Fruit fly (Drosophila melanogaster) whole organism, embryonic: ENCODE results near the gene Rbf.
A peak's percentile ranks its signal among the peaks of the same experiment; 100 is the strongest.

Experiments
- Adf1 ChIP-seq: fragments of 200-800 bp; sonication (Bioruptor generic); IDR thresholded peaks from 2 replicates; pipeline ENCODE4 v1.3.6; 2022; ENCODE audit warnings: missing biosample characterization, missing genetic modification characterization
- Awh ChIP-seq: fragments of 200-800 bp; sonication (Bioruptor generic); IDR thresholded peaks from 2 replicates; pipeline ENCODE4, ENCODE4 v1.3.6; 2022; ENCODE audit warnings: missing biosample characterization, missing genetic modification characterization
- CG10267 ChIP-seq: fragments of 200-800 bp; sonication (Bioruptor generic); optimal IDR thresholded peaks from 2 replicates; lab custom pipeline; 2018; ENCODE audit warnings: missing biosample characterization, mild to moderate bottlenecking, missing genetic modification characterization, moderate library complexity
- CG10274 ChIP-seq: fragments of 200-800 bp; sonication (Bioruptor generic); optimal IDR thresholded peaks from 3 replicates; lab custom pipeline; 2017; ENCODE audit warnings: missing biosample characterization, mild to moderate bottlenecking, missing genetic modification characterization
- CG10321 ChIP-seq: fragments of 200-800 bp; sonication (Bioruptor generic); IDR thresholded peaks from 2 replicates; pipeline ENCODE4 v1.3.6; 2022; ENCODE audit warnings: missing biosample characterization, missing genetic modification characterization
- CG10565 ChIP-seq: fragments of 200-800 bp; sonication (Bioruptor generic); optimal IDR thresholded peaks from 3 replicates; lab custom pipeline; 2016; ENCODE audit warnings: missing biosample characterization, mild to moderate bottlenecking, missing genetic modification characterization
- CG12236 ChIP-seq: fragments of 200-800 bp; sonication (Bioruptor generic); optimal IDR thresholded peaks from 2 replicates; lab custom pipeline; 2016; ENCODE audit warnings: missing biosample characterization, missing genetic modification characterization
- CG13296 ChIP-seq: fragments of 200-800 bp; sonication (Bioruptor generic); optimal IDR thresholded peaks from 3 replicates; lab custom pipeline; 2018; ENCODE audit warnings: missing biosample characterization, mild to moderate bottlenecking, missing genetic modification characterization
- CG15073 ChIP-seq: fragments of 200-800 bp; sonication (Bioruptor generic); optimal IDR thresholded peaks from 2 replicates; lab custom pipeline; 2016; ENCODE audit warnings: missing biosample characterization, missing genetic modification characterization
- CG15479 ChIP-seq: fragments of 200-800 bp; sonication (Bioruptor generic); optimal IDR thresholded peaks from 3 replicates; lab custom pipeline; 2019; ENCODE audit warnings: missing biosample characterization, mild to moderate bottlenecking, missing genetic modification characterization, moderate library complexity
- CG15696 ChIP-seq: fragments of 200-800 bp; sonication (Bioruptor generic); optimal IDR thresholded peaks from 2 replicates; lab custom pipeline; 2019; ENCODE audit warnings: missing biosample characterization, mild to moderate bottlenecking, missing genetic modification characterization, moderate library complexity
- CG16813 ChIP-seq: fragments of 200-800 bp; sonication (Bioruptor generic); IDR thresholded peaks from 3 replicates; pipeline ENCODE4 v1.3.6; 2022; ENCODE audit warnings: missing biosample characterization, missing genetic modification characterization; ENCODE audit not compliant: partially characterized antibody
- CG17186 ChIP-seq: fragments of 200-800 bp; sonication (Bioruptor generic); optimal IDR thresholded peaks from 3 replicates; lab custom pipeline; 2017; ENCODE audit warnings: missing biosample characterization, missing genetic modification reagents, missing genetic modification characterization
- CG17359 ChIP-seq: fragments of 200-800 bp; sonication (Bioruptor generic); optimal IDR thresholded peaks from 3 replicates; lab custom pipeline; 2018; ENCODE audit warnings: missing biosample characterization, mild to moderate bottlenecking, missing genetic modification characterization, moderate library complexity
- CG31224 ChIP-seq: fragments of 200-800 bp; sonication (Bioruptor generic); IDR thresholded peaks from 2 replicates; pipeline ENCODE4 v1.3.6; 2022; ENCODE audit warnings: missing biosample characterization, missing genetic modification characterization
- CG4707 ChIP-seq: fragments of 200-800 bp; sonication (Bioruptor generic); optimal IDR thresholded peaks from 2 replicates; lab custom pipeline; 2018; ENCODE audit warnings: missing biosample characterization, mild to moderate bottlenecking, missing genetic modification characterization, moderate library complexity
- CG6654 ChIP-seq: fragments of 200-800 bp; sonication (Bioruptor generic); optimal IDR thresholded peaks from 2 replicates; lab custom pipeline; 2017; ENCODE audit warnings: missing biosample characterization, mild to moderate bottlenecking, missing genetic modification characterization
- CG7372 ChIP-seq: fragments of 200-800 bp; sonication (Bioruptor generic); IDR thresholded peaks from 2 replicates; pipeline ENCODE4 v1.3.6; 2022; ENCODE audit warnings: missing biosample characterization, missing genetic modification characterization
- CG7928 ChIP-seq: fragments of 200-800 bp; sonication (Bioruptor generic); optimal IDR thresholded peaks from 2 replicates; lab custom pipeline; 2017; ENCODE audit warnings: missing biosample characterization, mild to moderate bottlenecking, missing genetic modification characterization
- CG9609 ChIP-seq: fragments of 200-800 bp; sonication (Bioruptor generic); optimal IDR thresholded peaks from 3 replicates; lab custom pipeline; 2016; ENCODE audit warnings: missing biosample characterization, missing genetic modification characterization
- Camta ChIP-seq: fragments of 200-800 bp; sonication (Bioruptor generic); optimal IDR thresholded peaks from 2 replicates; lab custom pipeline; 2016; ENCODE audit warnings: missing biosample characterization, missing genetic modification characterization
- D19A ChIP-seq: fragments of 200-800 bp; optimal IDR thresholded peaks from 3 replicates; lab custom pipeline; 2019; ENCODE audit warnings: missing biosample characterization, mild to moderate bottlenecking, missing genetic modification characterization, moderate library complexity
- Dref ChIP-seq: fragments of 200-800 bp; sonication (Bioruptor generic); IDR thresholded peaks from 2 replicates; pipeline ENCODE4 v1.3.6; 2022; ENCODE audit warnings: missing biosample characterization, missing genetic modification characterization
- Eip74EF ChIP-seq, 2 experiments: fragments of 200-800 bp in 1 of 2; fragments of >200 bp in 1 of 2; sonication (Bioruptor generic) in 1 of 2; optimal IDR thresholded peaks; 2 replicates each; lab custom pipeline; 2017 to 2019; ENCODE audit warnings: missing biosample characterization in 2 of 2, missing genetic modification characterization in 2 of 2, mild to moderate bottlenecking in 1 of 2, moderate library complexity in 1 of 2
- Elba2 ChIP-seq: fragments of 200-800 bp; sonication (Bioruptor generic); optimal IDR thresholded peaks from 3 replicates; lab custom pipeline; 2016; ENCODE audit warnings: missing biosample characterization, missing genetic modification characterization
- Gug ChIP-seq: fragments of 200-800 bp; sonication (Bioruptor generic); IDR thresholded peaks from 4 replicates; pipeline ENCODE4 v1.3.6; 2022; ENCODE audit warnings: missing biosample characterization, missing genetic modification characterization
- Hr51 ChIP-seq, 2 experiments: fragments of 200-800 bp; sonication (Bioruptor generic); optimal IDR thresholded peaks; 2 replicates in 1 of 2; 3 replicates in 1 of 2; lab custom pipeline; 2016 to 2018; ENCODE audit warnings: missing biosample characterization in 2 of 2, missing genetic modification characterization in 2 of 2, mild to moderate bottlenecking in 1 of 2, moderate library complexity in 1 of 2
- Myb ChIP-seq: fragments of 200-800 bp; sonication (Bioruptor generic); optimal IDR thresholded peaks from 2 replicates; lab custom pipeline; 2016; ENCODE audit warnings: missing biosample characterization, missing genetic modification characterization
- NFAT ChIP-seq: fragments of 200-800 bp; sonication (Bioruptor generic); IDR thresholded peaks from 2 replicates; pipeline ENCODE4 v1.3.6; 2022; ENCODE audit warnings: missing biosample characterization, missing genetic modification characterization
- Nf-YB ChIP-seq: fragments of 200-800 bp; sonication (Bioruptor generic); optimal IDR thresholded peaks from 3 replicates; lab custom pipeline; 2019; ENCODE audit warnings: missing biosample characterization, mild to moderate bottlenecking, missing genetic modification characterization, moderate library complexity
- Oaz ChIP-seq: fragments of 200-800 bp; sonication (Bioruptor generic); IDR thresholded peaks from 2 replicates; pipeline ENCODE4 v1.3.6; 2022; ENCODE audit warnings: missing biosample characterization, missing genetic modification characterization
- PHDP ChIP-seq: fragments of 200-800 bp; sonication (Bioruptor generic); optimal IDR thresholded peaks from 3 replicates; lab custom pipeline; 2018; ENCODE audit warnings: missing biosample characterization, mild to moderate bottlenecking, missing genetic modification characterization, moderate library complexity
- TFAM ChIP-seq: fragments of 200-800 bp; sonication (Bioruptor generic); optimal IDR thresholded peaks from 2 replicates; lab custom pipeline; 2017; ENCODE audit warnings: missing biosample characterization, missing genetic modification characterization, inconsistent platforms
- Trl ChIP-seq, 3 experiments: fragments of >200 bp in 2 of 3; fragments of 200-800 bp in 1 of 3; sonication (Bioruptor generic) in 1 of 3; optimal IDR thresholded peaks; 2 replicates in 1 of 3; 3 replicates in 2 of 3; lab custom pipeline; 2016 to 2017; ENCODE audit warnings: missing biosample characterization in 1 of 3, missing genetic modification characterization in 1 of 3
- Xbp1 ChIP-seq: fragments of 200-800 bp; sonication (Bioruptor generic); optimal IDR thresholded peaks from 3 replicates; lab custom pipeline; 2016; ENCODE audit warnings: missing biosample characterization, mild to moderate bottlenecking, missing genetic modification characterization
- caup ChIP-seq: fragments of 200-800 bp; sonication (Bioruptor generic); optimal IDR thresholded peaks from 3 replicates; lab custom pipeline; 2017; ENCODE audit warnings: missing biosample characterization, mild to moderate bottlenecking, missing genetic modification characterization, moderate library complexity; ENCODE audit not compliant: severe bottlenecking
- cg ChIP-seq: fragments of 200-800 bp; sonication (Bioruptor generic); optimal IDR thresholded peaks from 3 replicates; lab custom pipeline; 2019; ENCODE audit warnings: missing biosample characterization, mild to moderate bottlenecking, missing genetic modification characterization, moderate library complexity
- dan ChIP-seq: fragments of 200-800 bp; sonication (Bioruptor generic); IDR thresholded peaks from 2 replicates; pipeline ENCODE4 v1.3.6; 2022; ENCODE audit warnings: missing biosample characterization, missing genetic modification characterization
- dmrt11E ChIP-seq: fragments of 200-800 bp; sonication (Bioruptor generic); optimal IDR thresholded peaks from 3 replicates; lab custom pipeline; 2018; ENCODE audit warnings: missing biosample characterization, mild to moderate bottlenecking, missing genetic modification characterization, moderate library complexity
- gce ChIP-seq: fragments of 200-800 bp; sonication (Bioruptor generic); IDR thresholded peaks from 3 replicates; pipeline ENCODE4 v1.3.6; 2022; ENCODE audit warnings: missing biosample characterization, missing genetic modification characterization
- insv ChIP-seq, 2 experiments: fragments of 200-800 bp; sonication (Bioruptor generic); optimal IDR thresholded peaks; 3 replicates each; lab custom pipeline; 2016 to 2018; ENCODE audit warnings: missing biosample characterization in 2 of 2, missing genetic modification characterization in 2 of 2
- kay ChIP-seq: fragments of 200-800 bp; sonication (Bioruptor generic); optimal IDR thresholded peaks from 2 replicates; lab custom pipeline; 2016; ENCODE audit warnings: missing biosample characterization, missing genetic modification characterization
- otp ChIP-seq: fragments of 200-800 bp; sonication (Bioruptor generic); IDR thresholded peaks from 3 replicates; pipeline ENCODE4, ENCODE4 v1.3.6; 2022; ENCODE audit warnings: missing biosample characterization, missing genetic modification characterization
- pho ChIP-seq: fragments of 200-800 bp; sonication (Bioruptor generic); optimal IDR thresholded peaks from 2 replicates; lab custom pipeline; 2016; ENCODE audit warnings: missing biosample characterization, missing genetic modification characterization
- pum ChIP-seq: fragments of 200-800 bp; sonication (Bioruptor generic); optimal IDR thresholded peaks from 2 replicates; lab custom pipeline; 2016; ENCODE audit warnings: missing biosample characterization, missing genetic modification characterization
- rib ChIP-seq: fragments of 200-800 bp; sonication (Bioruptor generic); IDR thresholded peaks from 2 replicates; pipeline ENCODE4 v1.3.6; 2022; ENCODE audit warnings: missing biosample characterization, missing genetic modification characterization
- schlank ChIP-seq: fragments of 200-800 bp; sonication (Bioruptor generic); optimal IDR thresholded peaks from 2 replicates; lab custom pipeline; 2018; ENCODE audit warnings: missing biosample characterization, mild to moderate bottlenecking, missing genetic modification characterization
- sd ChIP-seq: fragments of 200-800 bp; sonication (Bioruptor generic); optimal IDR thresholded peaks from 3 replicates; lab custom pipeline; 2018; ENCODE audit warnings: missing biosample characterization, mild to moderate bottlenecking, missing genetic modification characterization, moderate library complexity
- stwl ChIP-seq: fragments of 200-800 bp; sonication (Bioruptor generic); optimal IDR thresholded peaks from 3 replicates; lab custom pipeline; 2018; ENCODE audit warnings: missing biosample characterization, mild to moderate bottlenecking, missing genetic modification characterization, moderate library complexity
- tll ChIP-seq, 2 experiments: fragments of 200-800 bp in 1 of 2; fragments of >200 bp in 1 of 2; sonication (Bioruptor generic) in 1 of 2; optimal IDR thresholded peaks; 2 replicates each; lab custom pipeline; 2017 to 2019; ENCODE audit warnings: missing biosample characterization in 2 of 2, missing genetic modification characterization in 2 of 2, mild to moderate bottlenecking in 1 of 2, moderate library complexity in 1 of 2
- vfl ChIP-seq: fragments of 200-800 bp; sonication (Bioruptor generic); optimal IDR thresholded peaks from 2 replicates; lab custom pipeline; 2016; ENCODE audit warnings: missing biosample characterization, missing genetic modification characterization

Rbf gene

DNA sequence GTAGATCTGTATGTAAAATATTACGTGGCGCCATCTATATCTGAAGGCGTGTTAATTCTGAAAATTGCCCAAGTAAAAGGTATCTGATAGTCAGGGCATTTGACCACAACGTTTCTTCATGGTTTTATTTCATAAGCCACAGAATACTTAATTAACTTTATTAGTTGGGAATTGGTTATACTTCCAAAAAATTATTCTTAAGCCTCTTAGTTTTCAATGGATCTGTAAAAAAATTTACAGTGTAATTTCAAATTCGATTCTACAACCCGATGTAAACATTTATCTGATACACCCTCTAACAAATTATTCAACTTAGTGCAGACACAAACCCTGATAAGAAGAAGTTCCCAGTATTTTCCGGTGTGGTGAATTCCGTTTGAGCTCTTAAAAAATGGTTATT is 42.2 kb upstream of the Rbf start (continued):
- no peak for TF ChIP-seq schlank
- peak; percentile 46 for TF ChIP-seq Xbp1 (GFP tag; lab: Kevin White, UChicago)
- TF ChIP-seq PHDP (tag; lab: Kevin White, UChicago) = no peak
- peak; percentile 4 for TF ChIP-seq D19A (tag; lab: Kevin White, UChicago)
- peak; percentile 7 for TF ChIP-seq CG17359 (tag; lab: Kevin White, UChicago)
- no peak for TF ChIP-seq Oaz (GFP tag; lab: Robert Waterston, UW)
- TF ChIP-seq Camta (GFP tag; lab: Kevin White, UChicago) = no peak
- TF ChIP-seq dan (GFP tag; lab: Robert Waterston, UW) = no peak
- no peak for TF ChIP-seq CG15696 (tag; lab: Kevin White, UChicago)
- no peak for TF ChIP-seq pum (GFP tag; lab: Kevin White, UChicago)
- no peak for TF ChIP-seq NFAT
- TF ChIP-seq stwl = no peak
- TF ChIP-seq CG7928 (GFP tag; lab: Kevin White, UChicago) = no peak
- peak in 1 of 2 experiments; percentile 50 for TF ChIP-seq Hr51 (GFP tag; optimal IDR thresholded peaks at IDR 0.05; lab: Kevin White, UChicago)
- TF ChIP-seq Awh (GFP tag; lab: Robert Waterston, UW) = no peak
- no peak for TF ChIP-seq Gug (GFP tag; lab: Robert Waterston, UW)
- no peak for TF ChIP-seq CG17186
- TF ChIP-seq gce (GFP tag; lab: Robert Waterston, UW) = no peak
- no peak for TF ChIP-seq CG10321 (GFP tag; lab: Robert Waterston, UW)
- no peak for TF ChIP-seq CG15073 (GFP tag; lab: Kevin White, UChicago)
- TF ChIP-seq CG7372 = no peak
- no peak for TF ChIP-seq Eip74EF (GFP tag; optimal IDR thresholded peaks at IDR 0.05; lab: Kevin White, UChicago)
- no peak for TF ChIP-seq CG9609 (GFP tag; lab: Kevin White, UChicago)
- TF ChIP-seq CG31224 (GFP tag; lab: Robert Waterston, UW) = no peak
- TF ChIP-seq sd (tag; lab: Kevin White, UChicago) = no peak
- peak; percentile 64 for TF ChIP-seq CG16813 (GFP tag; lab: Robert Waterston, UW)
- no peak for TF ChIP-seq Adf1 (GFP tag; lab: Robert Waterston, UW)
- TF ChIP-seq CG6654 (GFP tag; lab: Kevin White, UChicago) = no peak
- no peak for TF ChIP-seq tll (GFP tag; optimal IDR thresholded peaks at IDR 0.05; lab: Kevin White, UChicago)
- no peak for TF ChIP-seq kay (GFP tag; lab: Kevin White, UChicago)
- peak; percentile 36 for TF ChIP-seq dmrt11E
- no peak for TF ChIP-seq insv (GFP tag; optimal IDR thresholded peaks at IDR 0.05; lab: Kevin White, UChicago)
- no peak for TF ChIP-seq Dref
- TF ChIP-seq CG10565 (GFP tag; lab: Kevin White, UChicago) = no peak
- no peak for TF ChIP-seq Nf-YB (GFP tag; lab: Kevin White, UChicago)
- TF ChIP-seq CG15479 (GFP tag; lab: Kevin White, UChicago) = no peak
- no peak for TF ChIP-seq pho
- TF ChIP-seq CG4707 (GFP tag; lab: Kevin White, UChicago) = no peak
- no peak for TF ChIP-seq Elba2 (GFP tag; lab: Kevin White, UChicago)
- TF ChIP-seq CG10267 (tag; lab: Kevin White, UChicago) = peak; percentile 8
- TF ChIP-seq caup (GFP tag; lab: Kevin White, UChicago) = no peak
- no peak for TF ChIP-seq Trl (optimal IDR thresholded peaks at IDR 0.05; lab: Kevin White, UChicago)
- TF ChIP-seq Trl (GFP tag; optimal IDR thresholded peaks at IDR 0.05; lab: Kevin White, UChicago) = no peak
- no peak for TF ChIP-seq Myb (GFP tag; lab: Kevin White, UChicago)
- TF ChIP-seq CG12236 (GFP tag; lab: Kevin White, UChicago) = no peak
- no peak for TF ChIP-seq TFAM
- TF ChIP-seq CG10274 (GFP tag; lab: Kevin White, UChicago) = no peak
- TF ChIP-seq rib (GFP tag; lab: Robert Waterston, UW) = no peak
- TF ChIP-seq cg (GFP tag; lab: Kevin White, UChicago) = no peak
- TF ChIP-seq CG13296 = no peak
- no peak for TF ChIP-seq vfl
- TF ChIP-seq otp (GFP tag; lab: Robert Waterston, UW) = no peak
